Worm (Caenorhabditis elegans) whole organism, young adult: ENCODE measurements around the gene ilcr-2.

ENCODE experiments used
- B0261.1 ChIP-seq: sonication (generic microtip); optimal IDR thresholded peaks from 2 replicates; lab custom pipeline; 2016; ENCODE audit warnings: mild to moderate bottlenecking, missing genetic modification characterization, moderate library complexity, missing compliant biosample characterization
- F10E7.11 ChIP-seq: sonication (generic microtip); optimal IDR thresholded peaks from 2 replicates; lab custom pipeline; 2017; ENCODE audit warnings: mild to moderate bottlenecking, missing genetic modification characterization, moderate library complexity, missing compliant biosample characterization
- F37B4.10 ChIP-seq: fragments of 200-800 bp; sonication (Bioruptor generic); IDR thresholded peaks from 2 replicates; pipeline ENCODE4 v1.3.6; 2022; ENCODE audit warnings: missing genetic modification characterization, missing compliant biosample characterization
- F57C9.4 ChIP-seq: sonication (generic microtip); optimal IDR thresholded peaks from 2 replicates; lab custom pipeline; 2017; ENCODE audit warnings: mild to moderate bottlenecking, missing genetic modification characterization, missing compliant biosample characterization
- K11D2.4 ChIP-seq: fragments of 200-800 bp; sonication (Bioruptor generic); IDR thresholded peaks from 2 replicates; pipeline ENCODE4 v1.3.6; 2022; ENCODE audit warnings: missing genetic modification reagents, missing genetic modification characterization, missing compliant biosample characterization
- T07F8.4 ChIP-seq: sonication (generic microtip); optimal IDR thresholded peaks from 2 replicates; lab custom pipeline; 2016; ENCODE audit warnings: mild to moderate bottlenecking, missing genetic modification characterization, moderate library complexity, missing compliant biosample characterization
- Y67H2A.10 ChIP-seq: fragments of 200-800 bp; sonication (Bioruptor generic); conservative IDR thresholded peaks from 2 replicates; pipeline ENCODE4 v1.3.6; 2022; ENCODE audit warnings: missing genetic modification reagents, missing genetic modification characterization, missing compliant biosample characterization
- aptf-3 ChIP-seq: fragments of 200-800 bp; sonication (Bioruptor generic); IDR thresholded peaks from 2 replicates; pipeline ENCODE4 v1.3.6; 2022; ENCODE audit warnings: missing genetic modification characterization, missing compliant biosample characterization
- athp-1 ChIP-seq: sonication (generic microtip); optimal IDR thresholded peaks from 2 replicates; lab custom pipeline; 2017; ENCODE audit warnings: mild to moderate bottlenecking, missing genetic modification characterization, missing compliant biosample characterization
- attf-5 ChIP-seq: fragments of 200-800 bp; sonication (Bioruptor generic); optimal IDR thresholded peaks from 2 replicates; lab custom pipeline; 2018; ENCODE audit warnings: mild to moderate bottlenecking, missing genetic modification characterization, missing compliant biosample characterization
- cebp-1 ChIP-seq, 2 experiments: fragments of 200-800 bp in 1 of 2; sonication (Bioruptor generic) in 1 of 2; sonication (generic microtip) in 1 of 2; IDR thresholded peaks in 1 of 2; optimal IDR thresholded peaks in 1 of 2; 2 replicates each; pipeline versions ENCODE4 v1.3.6 to Lab custom; 2017 to 2022; ENCODE audit warnings: missing compliant biosample characterization in 2 of 2, missing genetic modification characterization in 2 of 2, mild to moderate bottlenecking in 1 of 2, missing genetic modification reagents in 1 of 2, moderate library complexity in 1 of 2
- cebp-2 ChIP-seq: fragments of 200-800 bp; sonication (Bioruptor generic); IDR thresholded peaks from 2 replicates; pipeline ENCODE4 v1.3.6; 2022; ENCODE audit warnings: missing genetic modification characterization, missing compliant biosample characterization
- ceh-27 ChIP-seq: fragments of 200-800 bp; sonication (Bioruptor generic); optimal IDR thresholded peaks from 2 replicates; lab custom pipeline; 2018; ENCODE audit warnings: mild to moderate bottlenecking, missing genetic modification characterization, moderate library complexity, missing compliant biosample characterization
- ceh-40 ChIP-seq: fragments of 200-800 bp; sonication (Bioruptor generic); IDR thresholded peaks from 2 replicates; pipeline ENCODE4 v1.3.6; 2022; ENCODE audit warnings: missing genetic modification characterization, missing compliant biosample characterization
- chd-7 ChIP-seq: sonication (generic microtip); optimal IDR thresholded peaks from 2 replicates; lab custom pipeline; 2016; ENCODE audit warnings: mild to moderate bottlenecking, missing genetic modification characterization, moderate library complexity, missing compliant biosample characterization
- dpff-1 ChIP-seq: sonication (generic microtip); optimal IDR thresholded peaks from 2 replicates; lab custom pipeline; 2017; ENCODE audit warnings: mild to moderate bottlenecking, missing genetic modification characterization, missing compliant biosample characterization
- ets-4 ChIP-seq: fragments of 200-800 bp; sonication (Bioruptor generic); optimal IDR thresholded peaks from 2 replicates; lab custom pipeline; 2018; ENCODE audit warnings: mild to moderate bottlenecking, missing genetic modification characterization, missing compliant biosample characterization
- hlh-12 ChIP-seq: sonication (generic microtip); optimal IDR thresholded peaks from 2 replicates; lab custom pipeline; 2016; ENCODE audit warnings: missing genetic modification characterization, missing compliant biosample characterization
- let-607 ChIP-seq, 2 experiments: fragments of 200-800 bp in 1 of 2; sonication (Bioruptor generic) in 1 of 2; sonication (generic microtip) in 1 of 2; optimal IDR thresholded peaks; 2 replicates each; lab custom pipeline; 2016 to 2018; ENCODE audit warnings: mild to moderate bottlenecking in 2 of 2, missing compliant biosample characterization in 2 of 2, missing genetic modification characterization in 2 of 2, moderate library complexity in 2 of 2, missing genotype in 1 of 2
- lin-40 ChIP-seq: sonication (generic microtip); optimal IDR thresholded peaks from 2 replicates; lab custom pipeline; 2016; ENCODE audit warnings: missing genetic modification characterization, mild to moderate bottlenecking, missing compliant biosample characterization, missing genotype, missing genetic modification reagents
- lir-1 ChIP-seq: fragments of 200-800 bp; sonication (Bioruptor generic); conservative IDR thresholded peaks from 2 replicates; pipeline ENCODE4 v1.3.6; 2022; ENCODE audit warnings: missing genetic modification reagents, missing genetic modification characterization, missing compliant biosample characterization
- lsy-27 ChIP-seq: sonication (generic microtip); optimal IDR thresholded peaks from 2 replicates; lab custom pipeline; 2017; ENCODE audit warnings: missing genetic modification characterization, mild to moderate bottlenecking, missing compliant biosample characterization, antibody characterized with exemption, missing genotype, borderline replicate concordance; ENCODE audit not compliant: insufficient read depth
- madf-10 ChIP-seq: sonication (generic microtip); optimal IDR thresholded peaks from 2 replicates; lab custom pipeline; 2016; ENCODE audit warnings: mild to moderate bottlenecking, missing genetic modification characterization, missing compliant biosample characterization
- madf-6 ChIP-seq: fragments of 200-800 bp; sonication (Bioruptor generic); IDR thresholded peaks from 2 replicates; pipeline ENCODE4 v1.3.6; 2022; ENCODE audit warnings: missing genetic modification reagents, missing genetic modification characterization, missing compliant biosample characterization
- madf-8 ChIP-seq: fragments of 200-800 bp; sonication (Bioruptor generic); conservative IDR thresholded peaks from 2 replicates; pipeline ENCODE4 v1.3.6; 2022; ENCODE audit warnings: missing genetic modification reagents, missing genetic modification characterization, missing compliant biosample characterization
- mcd-1 ChIP-seq: fragments of 200-800 bp; sonication (Bioruptor generic); IDR thresholded peaks from 2 replicates; pipeline ENCODE4 v1.3.6; 2022; ENCODE audit warnings: missing genetic modification reagents, missing genetic modification characterization, missing compliant biosample characterization
- mxl-1 ChIP-seq: sonication (generic microtip); optimal IDR thresholded peaks from 2 replicates; lab custom pipeline; 2016; ENCODE audit warnings: missing genetic modification characterization, missing compliant biosample characterization
- nfya-1 ChIP-seq: sonication (generic microtip); optimal IDR thresholded peaks from 2 replicates; lab custom pipeline; 2017; ENCODE audit warnings: antibody characterized with exemption, missing compliant biosample characterization, missing genetic modification characterization, borderline replicate concordance; ENCODE audit not compliant: insufficient read depth
- nhr-120 ChIP-seq: fragments of 200-800 bp; sonication (Bioruptor generic); IDR thresholded peaks from 2 replicates; pipeline ENCODE4 v1.3.6; 2022; ENCODE audit warnings: missing genetic modification characterization, missing compliant biosample characterization
- nhr-80 ChIP-seq: sonication (generic microtip); optimal IDR thresholded peaks from 2 replicates; lab custom pipeline; 2016; ENCODE audit warnings: missing genetic modification characterization, missing compliant biosample characterization
- nhr-90 ChIP-seq: sonication (generic microtip); optimal IDR thresholded peaks from 2 replicates; lab custom pipeline; 2016; ENCODE audit warnings: missing genotype, mild to moderate bottlenecking, missing genetic modification characterization, missing compliant biosample characterization
- rcor-1 ChIP-seq: fragments of 200-800 bp; sonication (Bioruptor generic); IDR thresholded peaks from 2 replicates; pipeline ENCODE4 v1.3.6; 2022; ENCODE audit warnings: missing genetic modification reagents, missing genetic modification characterization, missing compliant biosample characterization
- rec-8 ChIP-seq, 2 experiments: sonication (generic microtip); optimal IDR thresholded peaks; 2 replicates each; lab custom pipeline; 2016; ENCODE audit warnings: mild to moderate bottlenecking in 2 of 2, missing genetic modification characterization in 2 of 2, missing genetic modification reagents in 2 of 2, missing genotype in 2 of 2, missing biosample characterization in 1 of 2, missing compliant biosample characterization in 1 of 2, moderate library complexity in 1 of 2
- repo-1 ChIP-seq: sonication (generic microtip); optimal IDR thresholded peaks from 2 replicates; lab custom pipeline; 2017; ENCODE audit warnings: mild to moderate bottlenecking, missing genetic modification characterization, missing compliant biosample characterization
- snpc-3.4 ChIP-seq: sonication (generic microtip); optimal IDR thresholded peaks from 2 replicates; lab custom pipeline; 2017; ENCODE audit warnings: missing genetic modification characterization, mild to moderate bottlenecking, missing compliant biosample characterization, antibody characterized with exemption, moderate library complexity, missing genotype, missing genetic modification reagents
- snpc-4 ChIP-seq, 5 experiments: fragments of 150-350 bp in 1 of 5; sonication (generic microtip) in 4 of 5; optimal IDR thresholded peaks; 2 replicates each; lab custom pipeline; 2014 to 2018; ENCODE audit warnings: missing genetic modification characterization in 5 of 5, missing biosample characterization in 3 of 5, antibody characterized with exemption in 2 of 5, mild to moderate bottlenecking in 2 of 5, missing compliant biosample characterization in 2 of 5, missing genotype in 2 of 5, moderate library complexity in 2 of 5, missing genetic modification reagents in 1 of 5
- somi-1 ChIP-seq: fragments of 200-800 bp; sonication (Bioruptor generic); optimal IDR thresholded peaks from 2 replicates; lab custom pipeline; 2018; ENCODE audit warnings: mild to moderate bottlenecking, missing genetic modification characterization, missing compliant biosample characterization
- tbp1 ChIP-seq: fragments of 200-800 bp; sonication (Bioruptor generic); optimal IDR thresholded peaks from 2 replicates; lab custom pipeline; 2018; ENCODE audit warnings: mild to moderate bottlenecking, missing genetic modification characterization, missing compliant biosample characterization
- xnd-1 ChIP-seq: sonication (generic microtip); optimal IDR thresholded peaks from 2 replicates; lab custom pipeline; 2016; ENCODE audit warnings: missing genotype, missing genetic modification reagents, missing genetic modification characterization, missing compliant biosample characterization
- zfh-2 ChIP-seq: fragments of 200-800 bp; sonication (Bioruptor generic); conservative IDR thresholded peaks from 2 replicates; pipeline ENCODE4 v1.3.6; 2022; ENCODE audit warnings: missing genetic modification reagents, missing genetic modification characterization, missing compliant biosample characterization
- ztf-18 ChIP-seq: sonication (generic microtip); optimal IDR thresholded peaks from 2 replicates; lab custom pipeline; 2016; ENCODE audit warnings: missing genotype, mild to moderate bottlenecking, missing genetic modification characterization, missing compliant biosample characterization
- ztf-26 ChIP-seq: sonication (generic microtip); optimal IDR thresholded peaks from 2 replicates; lab custom pipeline; 2017; ENCODE audit warnings: missing genetic modification characterization, missing compliant biosample characterization
- ztf-6 ChIP-seq: fragments of 200-800 bp; sonication (Bioruptor generic); IDR thresholded peaks from 2 replicates; pipeline ENCODE4 v1.3.6; 2022; ENCODE audit warnings: missing genetic modification reagents, missing genetic modification characterization, missing compliant biosample characterization

The ilcr-2 gene

DNA sequence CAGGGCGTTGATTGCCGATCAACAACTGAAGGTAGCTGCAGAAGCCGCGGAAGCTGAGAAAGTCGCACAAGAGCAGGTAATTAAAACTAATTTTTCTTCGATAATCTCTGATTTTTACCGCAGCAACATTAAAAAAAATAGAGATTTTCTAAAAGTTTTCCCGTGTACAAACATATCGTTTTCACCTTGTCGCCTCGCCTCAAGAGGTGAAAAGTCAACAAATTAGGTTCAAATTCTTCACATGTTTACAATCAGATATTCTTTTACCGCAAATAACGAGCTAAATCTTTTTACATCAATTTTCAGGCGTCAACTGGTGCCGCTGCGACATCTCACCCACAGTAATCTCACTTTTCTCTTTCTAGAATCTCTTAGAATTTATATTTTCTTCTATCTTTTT lies at the start of gene ilcr-2:
Gene ilcr-2 (plus strand): TSS at position 301 of the 400 bp plus-strand sequence.
- TF ChIP-seq madf-10 (tag; lab: Kevin White, UChicago) (no peak), rec-8 (tag; optimal IDR thresholded peaks at IDR 0.05; lab: Kevin White, UChicago) (no peak), aptf-3 (GFP tag; lab: Robert Waterston, UW) (no peak), lir-1 (GFP tag; lab: Robert Waterston, UW) (no peak), nfya-1 (tag; lab: Kevin White, UChicago) (no peak), K11D2.4 (GFP tag; lab: Robert Waterston, UW) (no peak), cebp-2 (GFP tag; lab: Robert Waterston, UW) (no peak)

DNA sequence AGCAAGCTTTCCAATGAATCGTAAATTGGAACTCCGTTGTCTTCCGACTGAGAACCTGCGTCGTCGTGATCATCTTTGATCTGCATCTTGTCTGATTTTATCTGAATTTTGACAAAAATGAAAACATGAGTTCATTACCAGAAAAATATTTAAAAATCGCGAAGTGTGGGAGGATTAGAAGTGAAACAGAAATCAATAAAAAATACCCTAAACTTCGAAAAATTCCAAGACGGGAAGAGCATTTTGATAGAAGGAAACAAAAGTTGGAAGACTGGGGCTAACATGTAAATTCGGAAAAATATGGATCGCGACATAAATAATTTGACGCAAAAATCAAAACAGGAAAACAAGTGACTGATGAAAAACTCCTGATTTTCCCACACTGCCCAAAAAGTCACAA lies 49.4 kb upstream of the ilcr-2 start, which contains the start of gene F07F6.8:
Gene F07F6.8 (minus strand): TSS at position 101 of the 400 bp plus-strand sequence.
- TF ChIP-seq athp-1 (tag; lab: Kevin White, UChicago) (no peak), ceh-40 (GFP tag; lab: Robert Waterston, UW) (no peak), repo-1 (peak; percentile 16), ztf-6 (GFP tag; lab: Robert Waterston, UW) (no peak), rcor-1 (GFP tag; lab: Robert Waterston, UW) (no peak), xnd-1 (tag; lab: Kevin White, UChicago) (no peak), madf-6 (0 out of 2 replicates have a peak, but pooled peaks have one; percentile 14), cebp-1 (GFP tag; IDR thresholded peaks at IDR 0.05; lab: Robert Waterston, UW) (no peak), cebp-1 (tag; optimal IDR thresholded peaks at IDR 0.05; lab: Kevin White, UChicago) (no peak), mxl-1 (tag; lab: Kevin White, UChicago) (peak; percentile 6), nhr-90 (tag; lab: Kevin White, UChicago) (no peak)

ce11 chrII:5426054-5426453 lies 49.0 kb upstream of the ilcr-2 start:
- TF ChIP-seq ceh-27 (GFP tag; lab: Kevin White, UChicago), result peak; percentile 57
- peak; percentile 29 for TF ChIP-seq tbp1 (GFP tag; lab: Kevin White, UChicago)
- TF ChIP-seq lsy-27 (tag; lab: Kevin White, UChicago), result no peak
- no peak for TF ChIP-seq F10E7.11 (tag; lab: Kevin White, UChicago)
- TF ChIP-seq madf-8 (GFP tag; lab: Robert Waterston, UW), result no peak
- TF ChIP-seq attf-5 (GFP tag; lab: Kevin White, UChicago), result peak; percentile 74
- no peak; the same call in 1 of the 2 replicates for TF ChIP-seq Y67H2A.10 (GFP tag; lab: Robert Waterston, UW)
- TF ChIP-seq mcd-1, result peak; percentile 51
- TF ChIP-seq nhr-80 (tag; lab: Kevin White, UChicago), result peak; percentile 57
- TF ChIP-seq let-607 (tag; optimal IDR thresholded peaks at IDR 0.05; lab: Kevin White, UChicago), result peak in 1 of 2 experiments; percentile 32
- no peak for TF ChIP-seq ztf-18
- no peak for TF ChIP-seq hlh-12
- no peak for TF ChIP-seq chd-7 (tag; lab: Kevin White, UChicago)
- peak; percentile 6 for TF ChIP-seq somi-1 (GFP tag; lab: Kevin White, UChicago)
- TF ChIP-seq snpc-3.4 (tag; lab: Kevin White, UChicago), result no peak
- no peak for TF ChIP-seq F37B4.10 (GFP tag; lab: Robert Waterston, UW)
- no peak for TF ChIP-seq T07F8.4 (tag; lab: Kevin White, UChicago)
- no peak for TF ChIP-seq athp-1 (tag; lab: Kevin White, UChicago)
- peak; percentile 15 for TF ChIP-seq lin-40 (tag; lab: Kevin White, UChicago)
- no peak for TF ChIP-seq ztf-26 (tag; lab: Kevin White, UChicago)
- no peak for TF ChIP-seq dpff-1 (tag; lab: Kevin White, UChicago)
- no peak; the same call in 1 of the 2 replicates for TF ChIP-seq cebp-1 (GFP tag; IDR thresholded peaks at IDR 0.05; lab: Robert Waterston, UW)
- TF ChIP-seq cebp-1 (tag; optimal IDR thresholded peaks at IDR 0.05; lab: Kevin White, UChicago), result peak; percentile 65
- no peak for TF ChIP-seq F57C9.4 (tag; lab: Kevin White, UChicago)
- no peak for TF ChIP-seq nhr-120 (GFP tag; lab: Robert Waterston, UW)
- peak; percentile 13 for TF ChIP-seq ets-4 (GFP tag; lab: Kevin White, UChicago)
- no peak for TF ChIP-seq B0261.1 (tag; lab: Kevin White, UChicago)
- no peak for TF ChIP-seq snpc-4 (GFP tag; optimal IDR thresholded peaks at IDR 0.05; lab: Kevin White, UChicago)
- peak in 3 of 4 experiments; percentile 8 to 18 (median 9) for TF ChIP-seq snpc-4 (tag; optimal IDR thresholded peaks at IDR 0.05; lab: Kevin White, UChicago)
- no peak for TF ChIP-seq zfh-2 (GFP tag; lab: Robert Waterston, UW)
- 0 out of 2 replicates have a peak, but pooled peaks have one; percentile 47 for TF ChIP-seq rcor-1 (GFP tag; lab: Robert Waterston, UW)
